Worm (Caenorhabditis elegans) whole organism, L2 larva: Measurements from ENCODE around the gene slc-28.1.

ENCODE experiments used
- C34F6.9 ChIP-seq: fragments of 150-350 bp; optimal IDR thresholded peaks from 2 replicates; lab custom pipeline; 2014; ENCODE audit warnings: missing biosample characterization, missing genetic modification characterization
- F13H6.1 ChIP-seq: sonication (generic microtip); optimal IDR thresholded peaks from 2 replicates; lab custom pipeline; 2016; ENCODE audit warnings: missing genetic modification characterization, missing compliant biosample characterization
- Y55F3AM.14 ChIP-seq: fragments of 200-800 bp; sonication (Bioruptor generic); optimal IDR thresholded peaks from 2 replicates; lab custom pipeline; 2018; ENCODE audit warnings: mild to moderate bottlenecking, missing genetic modification characterization, missing compliant biosample characterization
- ama-1 ChIP-seq: fragments of 150-350 bp; optimal IDR thresholded peaks from 2 replicates; lab custom pipeline; 2018; ENCODE audit warnings: inconsistent platforms
- ceh-82 ChIP-seq: fragments of 150-350 bp; optimal IDR thresholded peaks from 2 replicates; lab custom pipeline; 2014; ENCODE audit warnings: missing biosample characterization, missing genetic modification characterization
- egl-27 ChIP-seq: sonication (generic microtip); optimal IDR thresholded peaks from 3 replicates; lab custom pipeline; 2017; ENCODE audit warnings: missing biosample characterization, missing genetic modification reagents, missing genetic modification characterization
- fos-1 ChIP-seq: fragments of 150-350 bp; optimal IDR thresholded peaks from 2 replicates; lab custom pipeline; 2014; ENCODE audit warnings: missing biosample characterization, missing genetic modification characterization
- lin-39 ChIP-seq: fragments of 150-350 bp; optimal IDR thresholded peaks from 2 replicates; lab custom pipeline; 2014; ENCODE audit warnings: missing biosample characterization, missing genetic modification reagents, missing genetic modification characterization
- nhr-11 ChIP-seq: fragments of 150-350 bp; optimal IDR thresholded peaks from 2 replicates; lab custom pipeline; 2014; ENCODE audit warnings: missing biosample characterization, missing genetic modification characterization
- snpc-4 ChIP-seq: fragments of 150-350 bp; optimal IDR thresholded peaks from 2 replicates; lab custom pipeline; 2014; ENCODE audit warnings: missing biosample characterization, missing genetic modification characterization
- zag-1 ChIP-seq: fragments of 150-350 bp; optimal IDR thresholded peaks from 2 replicates; lab custom pipeline; 2014; ENCODE audit warnings: missing biosample characterization, missing genetic modification characterization
- ztf-1 ChIP-seq: fragments of 200-800 bp; sonication (Bioruptor generic); conservative IDR thresholded peaks from 2 replicates; pipeline ENCODE4 v1.3.6; 2022; ENCODE audit warnings: missing genetic modification characterization, missing compliant biosample characterization

DNA sequence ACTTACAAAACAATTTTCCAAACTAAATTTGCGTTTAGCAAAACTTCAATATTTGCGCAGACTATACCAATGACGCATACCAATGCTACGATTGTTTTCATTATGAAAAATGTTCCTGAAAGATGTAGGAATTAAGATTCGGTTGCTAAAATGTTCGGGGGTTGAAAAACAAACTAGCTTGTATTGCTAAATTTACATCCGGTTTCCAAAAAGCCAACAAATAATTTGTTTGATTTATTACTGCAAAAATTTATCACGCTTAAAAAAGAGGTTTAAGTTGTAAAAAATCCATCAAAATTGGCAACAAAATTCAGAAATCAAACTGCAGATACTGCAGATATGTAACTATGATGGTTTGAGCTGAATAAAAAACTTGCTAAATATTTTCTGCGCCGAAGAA is 16.7 kb downstream of the slc-28.1 start, which contains the start of gene srbc-30:
- TF ChIP-seq lin-39 (tag; lab: Kevin White, UChicago): no peak
- TF ChIP-seq snpc-4: no peak
- TF ChIP-seq egl-27: no peak
- no peak for TF ChIP-seq ztf-1 (GFP tag; lab: Robert Waterston, UW)
- TF ChIP-seq zag-1: no peak
- TF ChIP-seq F13H6.1 (tag; lab: Kevin White, UChicago): no peak
- TF ChIP-seq Y55F3AM.14 (GFP tag; lab: Kevin White, UChicago): no peak
- no peak for TF ChIP-seq nhr-11 (tag; lab: Kevin White, UChicago)
- no peak for TF ChIP-seq ceh-82 (tag; lab: Kevin White, UChicago)
- no peak for TF ChIP-seq ama-1 (lab: Kevin White, UChicago)
- TF ChIP-seq C34F6.9 (tag; lab: Kevin White, UChicago): no peak
- TF ChIP-seq fos-1 (tag; lab: Kevin White, UChicago): no peak
